Worm (Caenorhabditis elegans): ENCODE results near the gene Y105C5B.19.

Gene Y105C5B.19

ce11 chrIV:15962219-15962762, 21.5 kb downstream of the Y105C5B.19 start, which contains the start of gene lgc-19:
Gene lgc-19, minus strand, starts transcription at chrIV:15962712.
- TF ChIP-seq nhr-23 (tag; optimal IDR thresholded peaks at IDR 0.05) (no peak), hmg-11 (tag; optimal IDR thresholded peaks at IDR 0.05) (no peak), ama-1 (optimal IDR thresholded peaks at IDR 0.05) (no peak), nfya-1 (tag; optimal IDR thresholded peaks at IDR 0.05; ENCODE audit: insufficient read depth) (no peak), daf-12 (tag; optimal IDR thresholded peaks at IDR 0.05) (no peak), nhr-11 (tag; optimal IDR thresholded peaks at IDR 0.05) (no peak), mdl-1 (tag; optimal IDR thresholded peaks at IDR 0.05) (no peak), nhr-43 (tag; optimal IDR thresholded peaks at IDR 0.05; ENCODE audit: poor library complexity, severe bottlenecking) (no peak), fkh-2 (tag; optimal IDR thresholded peaks at IDR 0.05) (no peak), ztf-11 (tag; optimal IDR thresholded peaks at IDR 0.05) (no peak), mml-1 (tag; optimal IDR thresholded peaks at IDR 0.05) (no peak), ztf-4 (tag; optimal IDR thresholded peaks at IDR 0.05) (no peak), nhr-67 (tag; optimal IDR thresholded peaks at IDR 0.05) (no peak), fos-1 (tag; optimal IDR thresholded peaks at IDR 0.05) (no peak), snpc-4 (tag; optimal IDR thresholded peaks at IDR 0.05) (no peak), tbx-2 (tag; optimal IDR thresholded peaks at IDR 0.05) (no peak), nhr-25 (tag; optimal IDR thresholded peaks at IDR 0.05) (no peak), unc-39 (tag; optimal IDR thresholded peaks at IDR 0.05) (no peak)

- no peak for TF ChIP-seq tbx-2 (tag; optimal IDR thresholded peaks at IDR 0.05)
- no peak for TF ChIP-seq sea-2 (GFP tag; optimal IDR thresholded peaks at IDR 0.05)
- TF ChIP-seq ama-1 (optimal IDR thresholded peaks at IDR 0.05), result no peak
- TF ChIP-seq nhr-25 (tag; optimal IDR thresholded peaks at IDR 0.05), result no peak
- no peak for TF ChIP-seq nhr-11 (tag; optimal IDR thresholded peaks at IDR 0.05)
- TF ChIP-seq nhr-76 (tag; optimal IDR thresholded peaks at IDR 0.05), result no peak
- no peak for TF ChIP-seq nhr-28 (tag; optimal IDR thresholded peaks at IDR 0.05)
- TF ChIP-seq skn-1 (tag; optimal IDR thresholded peaks at IDR 0.05), result no peak
- TF ChIP-seq elt-2 (tag; optimal IDR thresholded peaks at IDR 0.05), result no peak
- no peak for TF ChIP-seq nhr-23 (tag; optimal IDR thresholded peaks at IDR 0.05)
- TF ChIP-seq daf-12 (tag; optimal IDR thresholded peaks at IDR 0.05), result no peak
- no peak for TF ChIP-seq nhr-67 (tag; optimal IDR thresholded peaks at IDR 0.05)
- no peak for TF ChIP-seq hmg-11 (tag; optimal IDR thresholded peaks at IDR 0.05)
- no peak for TF ChIP-seq elt-1 (tag; optimal IDR thresholded peaks at IDR 0.05)
- TF ChIP-seq nhr-237 (tag; optimal IDR thresholded peaks at IDR 0.05), result no peak
- no peak for TF ChIP-seq egl-5 (tag; optimal IDR thresholded peaks at IDR 0.05)
These were observed 22.7 kb downstream of the Y105C5B.19 start for ce11 chrIV:15961069-15961468.

ce11 chrIV:15955349-15955748, 28.4 kb downstream of the Y105C5B.19 start:
- no peak for TF ChIP-seq egl-27 (tag; optimal IDR thresholded peaks at IDR 0.05)
- no peak for TF ChIP-seq ceh-82 (tag; optimal IDR thresholded peaks at IDR 0.05)
- no peak for TF ChIP-seq daf-12 (tag; optimal IDR thresholded peaks at IDR 0.05)
- TF ChIP-seq nfya-1 (tag; optimal IDR thresholded peaks at IDR 0.05; ENCODE audit: insufficient read depth), result no peak
- no peak for TF ChIP-seq hmg-11 (tag; optimal IDR thresholded peaks at IDR 0.05)
- no peak for TF ChIP-seq jun-1 (tag; optimal IDR thresholded peaks at IDR 0.05)
- no peak for TF ChIP-seq ceh-28 (tag; optimal IDR thresholded peaks at IDR 0.05)
- no peak for TF ChIP-seq elt-2 (tag; optimal IDR thresholded peaks at IDR 0.05)
- no peak for TF ChIP-seq aly-2 (tag; optimal IDR thresholded peaks at IDR 0.05)
- TF ChIP-seq unc-39 (tag; optimal IDR thresholded peaks at IDR 0.05), result no peak
- TF ChIP-seq sea-2 (GFP tag; optimal IDR thresholded peaks at IDR 0.05), result no peak
- no peak for TF ChIP-seq lin-15B (tag; optimal IDR thresholded peaks at IDR 0.05)
- no peak for TF ChIP-seq ceh-9 (tag; optimal IDR thresholded peaks at IDR 0.05)

- no peak for TF ChIP-seq jun-1 (tag; optimal IDR thresholded peaks at IDR 0.05)
- TF ChIP-seq ZK546.5 (tag; optimal IDR thresholded peaks at IDR 0.05), result no peak
- no peak for TF ChIP-seq fkh-10 (GFP tag; optimal IDR thresholded peaks at IDR 0.05)
- TF ChIP-seq R02D3.7 (tag; optimal IDR thresholded peaks at IDR 0.05), result no peak
- no peak for TF ChIP-seq nhr-12 (tag; optimal IDR thresholded peaks at IDR 0.05)
- no peak for TF ChIP-seq nhr-11 (tag; optimal IDR thresholded peaks at IDR 0.05)
- TF ChIP-seq eor-1 (tag; optimal IDR thresholded peaks at IDR 0.05), result no peak
- TF ChIP-seq elt-1 (tag; optimal IDR thresholded peaks at IDR 0.05), result no peak
- TF ChIP-seq lsy-12 (tag; optimal IDR thresholded peaks at IDR 0.05), result no peak
- TF ChIP-seq mml-1 (tag; optimal IDR thresholded peaks at IDR 0.05), result no peak
- TF ChIP-seq pha-4 (tag; optimal IDR thresholded peaks at IDR 0.05), result no peak
- TF ChIP-seq ceh-16 (tag; optimal IDR thresholded peaks at IDR 0.05), result no peak
- no peak for TF ChIP-seq elt-2 (tag; optimal IDR thresholded peaks at IDR 0.05)
- no peak for TF ChIP-seq nhr-77 (tag; optimal IDR thresholded peaks at IDR 0.05)
- TF ChIP-seq lin-15B (tag; optimal IDR thresholded peaks at IDR 0.05), result no peak
- TF ChIP-seq nhr-237 (tag; optimal IDR thresholded peaks at IDR 0.05), result no peak
These were observed 30.1 kb downstream of the Y105C5B.19 start for ce11 chrIV:15953689-15954088.
